Fruit fly (Drosophila melanogaster) whole organism, pupa: ENCODE results near the gene CycH.
A peak's percentile ranks its signal among the peaks of the same experiment; 100 is the strongest.

Experiments used
- CG10348 ChIP-seq: fragments of 200-800 bp; sonication (Bioruptor generic); IDR thresholded peaks from 2 replicates; pipeline ENCODE4 v1.3.6; 2022; ENCODE audit warnings: missing biosample characterization, missing genetic modification characterization
- CG12605 ChIP-seq: fragments of 200-800 bp; sonication (Bioruptor generic); IDR thresholded peaks from 2 replicates; pipeline ENCODE4 v1.3.6; 2022; ENCODE audit warnings: missing biosample characterization, missing genetic modification characterization
- CG13204 ChIP-seq: fragments of 200-800 bp; sonication (Bioruptor generic); optimal IDR thresholded peaks from 2 replicates; lab custom pipeline; 2018; ENCODE audit warnings: missing biosample characterization, mild to moderate bottlenecking, missing genetic modification characterization, moderate library complexity
- CG14655 ChIP-seq: fragments of 200-800 bp; sonication (Bioruptor generic); optimal IDR thresholded peaks from 3 replicates; lab custom pipeline; 2017; ENCODE audit warnings: mild to moderate bottlenecking, missing biosample characterization, missing genetic modification reagents, missing genetic modification characterization
- CG15710 ChIP-seq: fragments of 200-800 bp; sonication (Bioruptor generic); optimal IDR thresholded peaks from 2 replicates; lab custom pipeline; 2018; ENCODE audit warnings: missing biosample characterization, mild to moderate bottlenecking, missing genetic modification characterization, moderate library complexity
- CG17806 ChIP-seq: fragments of 200-800 bp; sonication (Bioruptor generic); optimal IDR thresholded peaks from 2 replicates; lab custom pipeline; 2018; ENCODE audit warnings: missing biosample characterization, mild to moderate bottlenecking, missing genetic modification characterization, moderate library complexity
- CG32121 ChIP-seq: fragments of 200-800 bp; sonication (Bioruptor generic); IDR thresholded peaks from 2 replicates; pipeline ENCODE4 v1.3.6; 2022; ENCODE audit warnings: missing biosample characterization, missing genetic modification characterization
- CG34367 ChIP-seq: fragments of 200-800 bp; sonication (Bioruptor generic); optimal IDR thresholded peaks from 2 replicates; lab custom pipeline; 2018; ENCODE audit warnings: missing biosample characterization, mild to moderate bottlenecking, missing genetic modification characterization
- CG4496 ChIP-seq: fragments of 200-800 bp; sonication (Bioruptor generic); IDR thresholded peaks from 3 replicates; pipeline ENCODE4 v1.3.6; 2022; ENCODE audit warnings: missing biosample characterization, missing genetic modification characterization
- CG8159 ChIP-seq: fragments of 200-800 bp; sonication (Bioruptor generic); optimal IDR thresholded peaks from 3 replicates; lab custom pipeline; 2018; ENCODE audit warnings: missing biosample characterization, mild to moderate bottlenecking, missing genetic modification characterization, moderate library complexity
- CG8301 ChIP-seq: fragments of 200-800 bp; sonication (Bioruptor generic); optimal IDR thresholded peaks from 2 replicates; lab custom pipeline; 2018; ENCODE audit warnings: missing biosample characterization, mild to moderate bottlenecking, missing genetic modification characterization
- CG9948 ChIP-seq: fragments of 200-800 bp; sonication (Bioruptor generic); optimal IDR thresholded peaks from 2 replicates; lab custom pipeline; 2018; ENCODE audit warnings: missing biosample characterization, mild to moderate bottlenecking, missing genetic modification characterization, moderate library complexity
- D1 ChIP-seq: fragments of 200-800 bp; sonication (Bioruptor generic); optimal IDR thresholded peaks from 2 replicates; lab custom pipeline; 2018; ENCODE audit warnings: missing biosample characterization, mild to moderate bottlenecking, missing genetic modification characterization, moderate library complexity
- EcR ChIP-seq: fragments of 200-800 bp; sonication (Bioruptor generic); optimal IDR thresholded peaks from 3 replicates; lab custom pipeline; 2019; ENCODE audit warnings: missing biosample characterization, missing genetic modification characterization, mild to moderate bottlenecking, moderate library complexity, missing genetic modification reagents
- Ets98B ChIP-seq: fragments of 200-800 bp; sonication (Bioruptor generic); IDR thresholded peaks from 2 replicates; pipeline ENCODE4 v1.3.6; 2022; ENCODE audit warnings: missing biosample characterization, missing genetic modification characterization
- Pif1A ChIP-seq: fragments of 200-800 bp; sonication (Bioruptor generic); optimal IDR thresholded peaks from 3 replicates; lab custom pipeline; 2016; ENCODE audit warnings: missing biosample characterization, missing genetic modification characterization
- Pif1B ChIP-seq: fragments of 200-800 bp; sonication (Bioruptor generic); optimal IDR thresholded peaks from 3 replicates; lab custom pipeline; 2016; ENCODE audit warnings: missing biosample characterization, missing genetic modification characterization
- Snoo ChIP-seq: fragments of 200-800 bp; sonication (Bioruptor generic); optimal IDR thresholded peaks from 3 replicates; lab custom pipeline; 2017; ENCODE audit warnings: missing biosample characterization, mild to moderate bottlenecking, missing genetic modification characterization, inconsistent platforms
- fd96Ca ChIP-seq: fragments of 200-800 bp; sonication (Bioruptor generic); IDR thresholded peaks from 3 replicates; pipeline ENCODE4 v1.3.6; 2022; ENCODE audit warnings: missing biosample characterization, missing genetic modification characterization
- gl ChIP-seq: fragments of 200-800 bp; sonication (Bioruptor generic); optimal IDR thresholded peaks from 2 replicates; lab custom pipeline; 2018; ENCODE audit warnings: missing biosample characterization, mild to moderate bottlenecking, missing genetic modification characterization
- rn ChIP-seq: fragments of 200-800 bp; sonication (Bioruptor generic); IDR thresholded peaks from 2 replicates; pipeline ENCODE4 v1.3.6; 2022; ENCODE audit warnings: missing biosample characterization, missing genetic modification characterization

Gene CycH

dm6 chr3L:21821780-21822179 lies at the start of gene CycH:
Gene CycH, plus strand, starts transcription at chr3L:21821997.
- TF ChIP-seq CG15710 (tag; lab: Kevin White, UChicago) = peak; percentile 22
- peak; percentile 32; the same call in 1 of the 2 replicates for TF ChIP-seq CG12605 (GFP tag; lab: Robert Waterston, UW)
- no peak for TF ChIP-seq CG8159 (tag; lab: Kevin White, UChicago)
- peak; percentile 23 for TF ChIP-seq Snoo (tag; lab: Kevin White, UChicago)

- TF ChIP-seq CG15710 (tag; lab: Kevin White, UChicago) (no peak), CG8159 (tag; lab: Kevin White, UChicago) (no peak), D1 (tag; lab: Kevin White, UChicago) (peak; percentile 1), CG12605 (GFP tag; lab: Robert Waterston, UW) (no peak), EcR (GFP tag; lab: Kevin White, UChicago) (no peak), CG17806 (tag; lab: Kevin White, UChicago) (no peak)
Observed at dm6 chr3L:21773855-21774254, 47.9 kb upstream of the CycH start.

dm6 chr3L:21787883-21788282 lies 33.9 kb upstream of the CycH start:
- no peak for TF ChIP-seq gl (tag; lab: Kevin White, UChicago)
- no peak for TF ChIP-seq CG15710 (tag; lab: Kevin White, UChicago)
- TF ChIP-seq CG8159 (tag; lab: Kevin White, UChicago) = no peak
- TF ChIP-seq CG34367 (tag; lab: Kevin White, UChicago) = no peak
- no peak for TF ChIP-seq CG13204 (GFP tag; lab: Kevin White, UChicago)
- no peak for TF ChIP-seq CG4496 (GFP tag; lab: Robert Waterston, UW)
- no peak for TF ChIP-seq CG14655 (GFP tag; lab: Kevin White, UChicago)
- no peak for TF ChIP-seq D1 (tag; lab: Kevin White, UChicago)
- TF ChIP-seq Ets98B (GFP tag; lab: Robert Waterston, UW) = no peak
- TF ChIP-seq fd96Ca (GFP tag; lab: Robert Waterston, UW) = no peak
- no peak for TF ChIP-seq CG10348
- no peak for TF ChIP-seq rn
- TF ChIP-seq Pif1B (GFP tag; lab: Kevin White, UChicago) = no peak
- TF ChIP-seq CG17806 (tag; lab: Kevin White, UChicago) = no peak
- no peak for TF ChIP-seq Pif1A (GFP tag; lab: Kevin White, UChicago)
- no peak for TF ChIP-seq CG32121 (GFP tag; lab: Robert Waterston, UW)

- TF ChIP-seq Pif1B (GFP tag; lab: Kevin White, UChicago) (no peak), CG17806 (tag; lab: Kevin White, UChicago) (no peak), CG13204 (GFP tag; lab: Kevin White, UChicago) (peak; percentile 61), gl (tag; lab: Kevin White, UChicago) (no peak), EcR (GFP tag; lab: Kevin White, UChicago) (peak; percentile 17), CG12605 (GFP tag; lab: Robert Waterston, UW) (no peak), CG8159 (tag; lab: Kevin White, UChicago) (no peak)
Observed at dm6 chr3L:21800424-21800823, 21.4 kb upstream of the CycH start.

dm6 chr3L:21808003-21808530 lies 13.7 kb upstream of the CycH start:
- TF ChIP-seq fd96Ca (GFP tag; lab: Robert Waterston, UW) = peak; percentile 71; the same call in 2 of the 3 replicates
- TF ChIP-seq CG17806 (tag; lab: Kevin White, UChicago) = peak; percentile 69
- TF ChIP-seq EcR (GFP tag; lab: Kevin White, UChicago) = peak; percentile 42
- TF ChIP-seq Pif1A (GFP tag; lab: Kevin White, UChicago) = peak; percentile 45
- TF ChIP-seq CG8301 = peak; percentile 62
- TF ChIP-seq CG12605 (GFP tag; lab: Robert Waterston, UW) = no peak; the same call in 1 of the 2 replicates
- TF ChIP-seq Snoo (tag; lab: Kevin White, UChicago) = peak; percentile 52
- TF ChIP-seq CG9948 (tag; lab: Kevin White, UChicago) = peak; percentile 74
- peak; percentile 78 for TF ChIP-seq CG14655 (GFP tag; lab: Kevin White, UChicago)
- peak; percentile 30; the same call in 1 of the 2 replicates for TF ChIP-seq rn
- peak; percentile 65 for TF ChIP-seq Pif1B (GFP tag; lab: Kevin White, UChicago)
- peak; percentile 27; the same call in 1 of the 2 replicates for TF ChIP-seq CG10348
- TF ChIP-seq D1 (tag; lab: Kevin White, UChicago) = no peak
- TF ChIP-seq CG4496 (GFP tag; lab: Robert Waterston, UW) = peak; percentile 73
- TF ChIP-seq CG34367 (tag; lab: Kevin White, UChicago) = peak; percentile 65
- TF ChIP-seq CG32121 (GFP tag; lab: Robert Waterston, UW) = peak; percentile 81
- no peak for TF ChIP-seq gl (tag; lab: Kevin White, UChicago)
- TF ChIP-seq CG8159 (tag; lab: Kevin White, UChicago) = peak; percentile 73
- peak; percentile 67 for TF ChIP-seq CG15710 (tag; lab: Kevin White, UChicago)
- peak; percentile 84 for TF ChIP-seq Ets98B (GFP tag; lab: Robert Waterston, UW)
- TF ChIP-seq CG13204 (GFP tag; lab: Kevin White, UChicago) = no peak

- TF ChIP-seq fd96Ca (GFP tag; lab: Robert Waterston, UW) (no peak), Pif1B (GFP tag; lab: Kevin White, UChicago) (peak; percentile 6), rn (no peak), CG10348 (no peak), CG8159 (tag; lab: Kevin White, UChicago) (no peak), CG8301 (no peak), Pif1A (GFP tag; lab: Kevin White, UChicago) (no peak), CG13204 (GFP tag; lab: Kevin White, UChicago) (peak; percentile 85), CG12605 (GFP tag; lab: Robert Waterston, UW) (no peak), CG4496 (GFP tag; lab: Robert Waterston, UW) (peak; percentile 12; the same call in 2 of the 3 replicates), CG32121 (GFP tag; lab: Robert Waterston, UW) (no peak), Snoo (tag; lab: Kevin White, UChicago) (no peak)
Observed at dm6 chr3L:21808568-21808967, 13.2 kb upstream of the CycH start, which contains the start of gene eg. Gene eg, plus strand, starts transcription at chr3L:21808703.
